Worm (Caenorhabditis elegans): ENCODE data around the gene fem-1.
A peak's percentile ranks its signal among the peaks of the same experiment; 100 is the strongest.

fem-1 gene

ce11 chrIV:5537813-5538538 is at the start of gene fem-1, which contains the start of gene drp-1 (continued):
- TF ChIP-seq sup-37 (GFP tag; optimal IDR thresholded peaks at IDR 0.05) (no peak), nhr-12 (tag; optimal IDR thresholded peaks at IDR 0.05) (no peak), nhr-71 (tag; optimal IDR thresholded peaks at IDR 0.05) (peak; percentile 20), mef-2 (tag; optimal IDR thresholded peaks at IDR 0.05) (no peak), lsy-2 (tag; optimal IDR thresholded peaks at IDR 0.05) (peak in 1 of 2 experiments; percentile 39), lir-3 (tag; optimal IDR thresholded peaks at IDR 0.05; ENCODE audit: poor library complexity) (no peak), snu-23 (GFP tag; optimal IDR thresholded peaks at IDR 0.05) (peak; percentile 43), C16A3.4 (tag; optimal IDR thresholded peaks at IDR 0.05) (peak; percentile 37), ceh-90 (tag; optimal IDR thresholded peaks at IDR 0.05) (no peak), nhr-77 (tag; optimal IDR thresholded peaks at IDR 0.05) (no peak), egl-13 (tag; optimal IDR thresholded peaks at IDR 0.05) (no peak), tlp-1 (tag; optimal IDR thresholded peaks at IDR 0.05) (no peak), unc-98 (GFP tag; IDR thresholded peaks at IDR 0.05) (no peak), nhr-28 (tag; optimal IDR thresholded peaks at IDR 0.05) (no peak), fos-1 (tag; optimal IDR thresholded peaks at IDR 0.05) (no peak), hlh-17 (GFP tag; optimal IDR thresholded peaks at IDR 0.05; ENCODE audit: borderline replicate concordance) (no peak), dpl-1 (GFP tag; optimal IDR thresholded peaks at IDR 0.05) (peak; percentile 25 to 43 (median 32)), nhr-237 (tag; optimal IDR thresholded peaks at IDR 0.05) (no peak), pqm-1 (tag; optimal IDR thresholded peaks at IDR 0.05) (no peak), nhr-11 (tag; optimal IDR thresholded peaks at IDR 0.05) (no peak), elt-3 (tag; optimal IDR thresholded peaks at IDR 0.05) (no peak), xbp-1 (tag; optimal IDR thresholded peaks at IDR 0.05) (peak; percentile 7), ceh-63 (GFP tag; optimal IDR thresholded peaks at IDR 0.05) (no peak), sox-4 (tag; optimal IDR thresholded peaks at IDR 0.05) (no peak), alr-1 (tag; optimal IDR thresholded peaks at IDR 0.05; ENCODE audit: borderline replicate concordance) (no peak), egl-27 (tag; optimal IDR thresholded peaks at IDR 0.05) (no peak), nhr-90 (tag; optimal IDR thresholded peaks at IDR 0.05; ENCODE audit: poor library complexity) (no peak), fkh-10 (GFP tag; optimal IDR thresholded peaks at IDR 0.05) (no peak), tbx-2 (tag; optimal IDR thresholded peaks at IDR 0.05) (peak; percentile 37), nhr-76 (tag; optimal IDR thresholded peaks at IDR 0.05) (no peak), sptf-1 (tag; optimal IDR thresholded peaks at IDR 0.05) (no peak), nhr-84 (tag; optimal IDR thresholded peaks at IDR 0.05) (no peak)

- TF ChIP-seq ztf-11 (tag; optimal IDR thresholded peaks at IDR 0.05): no peak
- peak; percentile 1 for TF ChIP-seq lin-13 (GFP tag; optimal IDR thresholded peaks at IDR 0.05)
- TF ChIP-seq xbp-1 (tag; optimal IDR thresholded peaks at IDR 0.05): no peak
- TF ChIP-seq swsn-7 (tag; optimal IDR thresholded peaks at IDR 0.05): peak; percentile 24
- TF ChIP-seq ceh-82 (tag; optimal IDR thresholded peaks at IDR 0.05): no peak
- TF ChIP-seq blmp-1 (tag; optimal IDR thresholded peaks at IDR 0.05): peak; percentile 48
- TF ChIP-seq nhr-11 (tag; optimal IDR thresholded peaks at IDR 0.05): no peak
- no peak for TF ChIP-seq lin-15B (tag; optimal IDR thresholded peaks at IDR 0.05)
- peak; percentile 62 for TF ChIP-seq nhr-71 (tag; optimal IDR thresholded peaks at IDR 0.05)
- TF ChIP-seq C04F5.9 (tag; optimal IDR thresholded peaks at IDR 0.05): no peak
- TF ChIP-seq nhr-47 (tag; optimal IDR thresholded peaks at IDR 0.05): peak; percentile 1
- no peak for TF ChIP-seq hlh-17 (GFP tag; optimal IDR thresholded peaks at IDR 0.05; ENCODE audit: borderline replicate concordance)
- TF ChIP-seq snpc-4 (tag; optimal IDR thresholded peaks at IDR 0.05): no peak
- no peak for TF ChIP-seq mdl-1 (tag; optimal IDR thresholded peaks at IDR 0.05)
- peak in 1 of 2 experiments; percentile 48 for TF ChIP-seq lin-35 (GFP tag; optimal IDR thresholded peaks at IDR 0.05)
- no peak for TF ChIP-seq dsc-1 (tag; optimal IDR thresholded peaks at IDR 0.05)
- no peak for TF ChIP-seq irx-1 (tag; optimal IDR thresholded peaks at IDR 0.05)
- no peak for TF ChIP-seq zag-1 (tag; optimal IDR thresholded peaks at IDR 0.05)
- TF ChIP-seq fkh-4 (tag; optimal IDR thresholded peaks at IDR 0.05; ENCODE audit: borderline replicate concordance): no peak
- no peak for TF ChIP-seq isw-1 (GFP tag; IDR thresholded peaks at IDR 0.05)
- no peak for TF ChIP-seq lir-3 (tag; optimal IDR thresholded peaks at IDR 0.05; ENCODE audit: poor library complexity)
- no peak for TF ChIP-seq jun-1 (tag; optimal IDR thresholded peaks at IDR 0.05)
- no peak for TF ChIP-seq lin-39 (tag; optimal IDR thresholded peaks at IDR 0.05)
- TF ChIP-seq aly-2 (tag; optimal IDR thresholded peaks at IDR 0.05): no peak
- no peak for TF ChIP-seq tbx-2 (tag; optimal IDR thresholded peaks at IDR 0.05)
- TF ChIP-seq egl-13 (tag; optimal IDR thresholded peaks at IDR 0.05): no peak
- 0 out of 2 replicates have a peak, but pooled peaks have one; percentile 17 for TF ChIP-seq ceh-88 (GFP tag; IDR thresholded peaks at IDR 0.05)
Observed at ce11 chrIV:5586320-5586720, 48.6 kb upstream of the fem-1 start.
